Worm (Caenorhabditis elegans): Measurements from ENCODE around the gene col-158.

The col-158 gene

ce11 chrV:11833319-11833718, 3.9 kb downstream of the col-158 start, which contains the start of gene pho-8:
Gene pho-8, plus strand, starts transcription at chrV:11833619.
- TF ChIP-seq tbx-7 (tag; optimal IDR thresholded peaks at IDR 0.05) (no peak), pqm-1 (tag; optimal IDR thresholded peaks at IDR 0.05) (no peak), Y22D7AL.16 (tag; optimal IDR thresholded peaks at IDR 0.05) (no peak), F13H6.1 (tag; optimal IDR thresholded peaks at IDR 0.05) (no peak), eyg-1 (tag; optimal IDR thresholded peaks at IDR 0.05) (no peak), unc-42 (tag; optimal IDR thresholded peaks at IDR 0.05) (no peak), ceh-9 (tag; optimal IDR thresholded peaks at IDR 0.05) (no peak), K09A11.1 (tag; optimal IDR thresholded peaks at IDR 0.05; ENCODE audit: insufficient read depth) (no peak), syd-9 (tag; optimal IDR thresholded peaks at IDR 0.05) (no peak), gmeb-2 (tag; optimal IDR thresholded peaks at IDR 0.05) (no peak), ceh-30 (tag; optimal IDR thresholded peaks at IDR 0.05) (no peak)

ce11 chrV:11836073-11836472, 6.7 kb downstream of the col-158 start, which contains the start of gene R13H4.2:
Gene R13H4.2, plus strand, starts transcription at chrV:11836391.
- TF ChIP-seq hlh-8 (tag; optimal IDR thresholded peaks at IDR 0.05) (no peak), ceh-34 (tag; optimal IDR thresholded peaks at IDR 0.05) (no peak), npax-4 (tag; optimal IDR thresholded peaks at IDR 0.05) (no peak), ceh-6 (GFP tag; optimal IDR thresholded peaks at IDR 0.05) (no peak), ceh-18 (tag; optimal IDR thresholded peaks at IDR 0.05) (peak; percentile 55), ceh-19 (GFP tag; optimal IDR thresholded peaks at IDR 0.05) (no peak), C38D4.7 (GFP tag; optimal IDR thresholded peaks at IDR 0.05) (no peak), ceh-45 (GFP tag; IDR thresholded peaks at IDR 0.05) (no peak), pha-4 (tag; optimal IDR thresholded peaks at IDR 0.05) (no peak)

- no peak for TF ChIP-seq nhr-11 (tag; optimal IDR thresholded peaks at IDR 0.05)
- no peak for TF ChIP-seq K02D7.2 (tag; optimal IDR thresholded peaks at IDR 0.05)
- no peak for TF ChIP-seq ceh-18 (tag; optimal IDR thresholded peaks at IDR 0.05)
- TF ChIP-seq lim-6 (tag; optimal IDR thresholded peaks at IDR 0.05): no peak
- no peak for TF ChIP-seq tbx-2 (tag; optimal IDR thresholded peaks at IDR 0.05)
- no peak for TF ChIP-seq pqm-1 (tag; optimal IDR thresholded peaks at IDR 0.05)
Observed at ce11 chrV:11839220-11839619, 9.8 kb downstream of the col-158 start, which contains the start of gene idpb-5. Gene idpb-5, plus strand, starts transcription at chrV:11839520.

DNA sequence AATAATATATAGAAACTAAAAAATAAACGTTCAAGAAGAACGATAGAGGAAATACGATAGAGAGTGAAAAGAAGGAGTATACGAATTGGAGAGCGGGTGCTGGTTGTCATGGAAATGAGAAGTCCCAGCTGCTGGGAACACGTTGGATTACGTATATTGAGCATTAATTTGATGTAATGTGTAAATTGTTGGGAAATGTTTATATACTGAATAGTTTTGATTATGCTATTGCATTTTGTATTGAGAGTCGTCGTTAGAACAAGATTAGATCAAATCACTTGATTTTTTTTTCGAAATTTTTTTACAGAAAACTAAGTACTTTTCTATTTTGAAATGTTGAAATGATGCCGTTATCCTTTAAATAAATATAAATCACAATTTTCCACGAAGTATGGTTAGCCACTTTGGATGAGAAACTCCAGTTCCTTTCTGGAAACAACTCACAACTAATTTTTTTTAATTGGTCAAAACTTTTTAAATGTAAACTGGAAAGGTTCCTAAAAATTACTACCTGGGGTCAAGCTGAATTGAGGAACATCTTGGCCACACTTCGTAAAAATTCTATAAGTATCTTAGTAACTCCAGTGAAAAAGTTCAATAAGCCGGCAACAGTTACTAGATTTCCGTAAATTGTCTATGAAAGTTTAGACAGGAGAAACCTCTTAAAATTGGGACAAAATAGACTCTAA, 14.4 kb downstream of the col-158 start, which contains the start of gene nphp-4:
TSS of gene nphp-4 (minus strand) at position 51 of the 689 bp plus-strand sequence.
- no peak for TF ChIP-seq ceh-14 (tag; optimal IDR thresholded peaks at IDR 0.05)
- TF ChIP-seq fkh-6 (tag; optimal IDR thresholded peaks at IDR 0.05): no peak
- no peak for TF ChIP-seq eyg-1 (tag; optimal IDR thresholded peaks at IDR 0.05)
- TF ChIP-seq ceh-31 (tag; optimal IDR thresholded peaks at IDR 0.05): no peak
- no peak for TF ChIP-seq ahr-1 (tag; optimal IDR thresholded peaks at IDR 0.05)
- no peak for TF ChIP-seq Y22D7AL.16 (tag; optimal IDR thresholded peaks at IDR 0.05)
- TF ChIP-seq nhr-232 (tag; optimal IDR thresholded peaks at IDR 0.05): no peak
- TF ChIP-seq syd-9 (tag; optimal IDR thresholded peaks at IDR 0.05): no peak
- no peak for TF ChIP-seq hlh-6 (tag; optimal IDR thresholded peaks at IDR 0.05)
- TF ChIP-seq pag-3 (tag; optimal IDR thresholded peaks at IDR 0.05; ENCODE audit: borderline replicate concordance): no peak
- no peak for TF ChIP-seq unc-42 (tag; optimal IDR thresholded peaks at IDR 0.05)
- no peak for TF ChIP-seq K09A11.1 (tag; optimal IDR thresholded peaks at IDR 0.05; ENCODE audit: insufficient read depth)
- TF ChIP-seq C38D4.7 (GFP tag; optimal IDR thresholded peaks at IDR 0.05): no peak

ce11 chrV:11844828-11845227, 15.4 kb downstream of the col-158 start:
- no peak for TF ChIP-seq fkh-10 (GFP tag; optimal IDR thresholded peaks at IDR 0.05)
- TF ChIP-seq elt-2 (tag; optimal IDR thresholded peaks at IDR 0.05): no peak
- TF ChIP-seq C38D4.7 (GFP tag; optimal IDR thresholded peaks at IDR 0.05): no peak
- TF ChIP-seq ceh-24 (tag; optimal IDR thresholded peaks at IDR 0.05): no peak
- TF ChIP-seq fkh-6 (tag; optimal IDR thresholded peaks at IDR 0.05): peak; percentile 60
- TF ChIP-seq ceh-19 (GFP tag; optimal IDR thresholded peaks at IDR 0.05): no peak
- peak; percentile 76 for TF ChIP-seq ref-2 (tag; optimal IDR thresholded peaks at IDR 0.05)
- TF ChIP-seq ets-4 (tag; optimal IDR thresholded peaks at IDR 0.05): no peak
- no peak for TF ChIP-seq pha-2 (tag; optimal IDR thresholded peaks at IDR 0.05)
- TF ChIP-seq npax-4 (tag; optimal IDR thresholded peaks at IDR 0.05): no peak
- no peak for TF ChIP-seq ahr-1 (tag; optimal IDR thresholded peaks at IDR 0.05)
- TF ChIP-seq madf-2 (tag; optimal IDR thresholded peaks at IDR 0.05): no peak
- no peak for TF ChIP-seq K02D7.2 (tag; optimal IDR thresholded peaks at IDR 0.05)
- no peak for TF ChIP-seq ceh-30 (tag; optimal IDR thresholded peaks at IDR 0.05)
- peak; percentile 42 for TF ChIP-seq unc-55 (GFP tag; optimal IDR thresholded peaks at IDR 0.05)
- peak; percentile 54 for TF ChIP-seq ceh-31 (tag; optimal IDR thresholded peaks at IDR 0.05)
- no peak for TF ChIP-seq pax-1 (tag; optimal IDR thresholded peaks at IDR 0.05)
- no peak for TF ChIP-seq C08G9.2 (tag; optimal IDR thresholded peaks at IDR 0.05)
- TF ChIP-seq nhr-11 (tag; optimal IDR thresholded peaks at IDR 0.05): no peak
- TF ChIP-seq gmeb-2 (tag; optimal IDR thresholded peaks at IDR 0.05): no peak
- no peak for TF ChIP-seq lim-6 (tag; optimal IDR thresholded peaks at IDR 0.05)
- no peak for TF ChIP-seq ceh-48 (tag; optimal IDR thresholded peaks at IDR 0.05)
- peak; percentile 66 for TF ChIP-seq tbx-2 (tag; optimal IDR thresholded peaks at IDR 0.05)
- no peak for TF ChIP-seq hlh-8 (tag; optimal IDR thresholded peaks at IDR 0.05)
- TF ChIP-seq ama-1 (optimal IDR thresholded peaks at IDR 0.05): no peak

Data from whole organism, late embryonic.